Fruit fly (Drosophila melanogaster) whole organism, pupa: ENCODE results near the gene SsRbeta.

Source experiments
- CG10348 ChIP-seq: fragments of 200-800 bp; sonication (Bioruptor generic); IDR thresholded peaks from 2 replicates; pipeline ENCODE4 v1.3.6; 2022; ENCODE audit warnings: missing biosample characterization, missing genetic modification characterization
- CG12605 ChIP-seq: fragments of 200-800 bp; sonication (Bioruptor generic); IDR thresholded peaks from 2 replicates; pipeline ENCODE4 v1.3.6; 2022; ENCODE audit warnings: missing biosample characterization, missing genetic modification characterization
- CG13204 ChIP-seq: fragments of 200-800 bp; sonication (Bioruptor generic); optimal IDR thresholded peaks from 2 replicates; lab custom pipeline; 2018; ENCODE audit warnings: missing biosample characterization, mild to moderate bottlenecking, missing genetic modification characterization, moderate library complexity
- CG14655 ChIP-seq: fragments of 200-800 bp; sonication (Bioruptor generic); optimal IDR thresholded peaks from 3 replicates; lab custom pipeline; 2017; ENCODE audit warnings: mild to moderate bottlenecking, missing biosample characterization, missing genetic modification reagents, missing genetic modification characterization
- CG15710 ChIP-seq: fragments of 200-800 bp; sonication (Bioruptor generic); optimal IDR thresholded peaks from 2 replicates; lab custom pipeline; 2018; ENCODE audit warnings: missing biosample characterization, mild to moderate bottlenecking, missing genetic modification characterization, moderate library complexity
- CG17806 ChIP-seq: fragments of 200-800 bp; sonication (Bioruptor generic); optimal IDR thresholded peaks from 2 replicates; lab custom pipeline; 2018; ENCODE audit warnings: missing biosample characterization, mild to moderate bottlenecking, missing genetic modification characterization, moderate library complexity
- CG32121 ChIP-seq: fragments of 200-800 bp; sonication (Bioruptor generic); IDR thresholded peaks from 2 replicates; pipeline ENCODE4 v1.3.6; 2022; ENCODE audit warnings: missing biosample characterization, missing genetic modification characterization
- CG34367 ChIP-seq: fragments of 200-800 bp; sonication (Bioruptor generic); optimal IDR thresholded peaks from 2 replicates; lab custom pipeline; 2018; ENCODE audit warnings: missing biosample characterization, mild to moderate bottlenecking, missing genetic modification characterization
- CG4496 ChIP-seq: fragments of 200-800 bp; sonication (Bioruptor generic); IDR thresholded peaks from 3 replicates; pipeline ENCODE4 v1.3.6; 2022; ENCODE audit warnings: missing biosample characterization, missing genetic modification characterization
- CG8159 ChIP-seq: fragments of 200-800 bp; sonication (Bioruptor generic); optimal IDR thresholded peaks from 3 replicates; lab custom pipeline; 2018; ENCODE audit warnings: missing biosample characterization, mild to moderate bottlenecking, missing genetic modification characterization, moderate library complexity
- CG8301 ChIP-seq: fragments of 200-800 bp; sonication (Bioruptor generic); optimal IDR thresholded peaks from 2 replicates; lab custom pipeline; 2018; ENCODE audit warnings: missing biosample characterization, mild to moderate bottlenecking, missing genetic modification characterization
- CG9948 ChIP-seq: fragments of 200-800 bp; sonication (Bioruptor generic); optimal IDR thresholded peaks from 2 replicates; lab custom pipeline; 2018; ENCODE audit warnings: missing biosample characterization, mild to moderate bottlenecking, missing genetic modification characterization, moderate library complexity
- D1 ChIP-seq: fragments of 200-800 bp; sonication (Bioruptor generic); optimal IDR thresholded peaks from 2 replicates; lab custom pipeline; 2018; ENCODE audit warnings: missing biosample characterization, mild to moderate bottlenecking, missing genetic modification characterization, moderate library complexity
- EcR ChIP-seq: fragments of 200-800 bp; sonication (Bioruptor generic); optimal IDR thresholded peaks from 3 replicates; lab custom pipeline; 2019; ENCODE audit warnings: missing biosample characterization, missing genetic modification characterization, mild to moderate bottlenecking, moderate library complexity, missing genetic modification reagents
- Ets98B ChIP-seq: fragments of 200-800 bp; sonication (Bioruptor generic); IDR thresholded peaks from 2 replicates; pipeline ENCODE4 v1.3.6; 2022; ENCODE audit warnings: missing biosample characterization, missing genetic modification characterization
- Pif1A ChIP-seq: fragments of 200-800 bp; sonication (Bioruptor generic); optimal IDR thresholded peaks from 3 replicates; lab custom pipeline; 2016; ENCODE audit warnings: missing biosample characterization, missing genetic modification characterization
- Pif1B ChIP-seq: fragments of 200-800 bp; sonication (Bioruptor generic); optimal IDR thresholded peaks from 3 replicates; lab custom pipeline; 2016; ENCODE audit warnings: missing biosample characterization, missing genetic modification characterization
- Snoo ChIP-seq: fragments of 200-800 bp; sonication (Bioruptor generic); optimal IDR thresholded peaks from 3 replicates; lab custom pipeline; 2017; ENCODE audit warnings: missing biosample characterization, mild to moderate bottlenecking, missing genetic modification characterization, inconsistent platforms
- fd96Ca ChIP-seq: fragments of 200-800 bp; sonication (Bioruptor generic); IDR thresholded peaks from 3 replicates; pipeline ENCODE4 v1.3.6; 2022; ENCODE audit warnings: missing biosample characterization, missing genetic modification characterization
- gl ChIP-seq: fragments of 200-800 bp; sonication (Bioruptor generic); optimal IDR thresholded peaks from 2 replicates; lab custom pipeline; 2018; ENCODE audit warnings: missing biosample characterization, mild to moderate bottlenecking, missing genetic modification characterization
- rn ChIP-seq: fragments of 200-800 bp; sonication (Bioruptor generic); IDR thresholded peaks from 2 replicates; pipeline ENCODE4 v1.3.6; 2022; ENCODE audit warnings: missing biosample characterization, missing genetic modification characterization

The SsRbeta gene

dm6 chr3L:16168503-16169189 lies 39.2 kb downstream of the SsRbeta start:
- TF ChIP-seq D1 (tag; lab: Kevin White, UChicago) (peak; percentile 1), fd96Ca (GFP tag; lab: Robert Waterston, UW) (no peak), CG9948 (tag; lab: Kevin White, UChicago) (peak; percentile 57), CG34367 (no peak), Pif1A (GFP tag; lab: Kevin White, UChicago) (no peak), CG13204 (GFP tag; lab: Kevin White, UChicago) (peak; percentile 60), CG17806 (tag; lab: Kevin White, UChicago) (peak; percentile 45), CG15710 (tag; lab: Kevin White, UChicago) (peak; percentile 38), CG12605 (GFP tag; lab: Robert Waterston, UW) (no peak), CG14655 (GFP tag; lab: Kevin White, UChicago) (peak; percentile 52), rn (GFP tag; lab: Robert Waterston, UW) (no peak), CG32121 (GFP tag; lab: Robert Waterston, UW) (no peak), CG8159 (tag; lab: Kevin White, UChicago) (peak; percentile 64), Pif1B (GFP tag; lab: Kevin White, UChicago) (no peak), Snoo (no peak), Ets98B (GFP tag; lab: Robert Waterston, UW) (no peak), CG10348 (GFP tag; lab: Robert Waterston, UW) (no peak), CG8301 (tag; lab: Kevin White, UChicago) (peak; percentile 2), EcR (GFP tag; lab: Kevin White, UChicago) (peak; percentile 21), CG4496 (GFP tag; lab: Robert Waterston, UW) (0 out of 3 replicates have a peak, but pooled peaks have one; percentile 13), gl (no peak)

dm6 chr3L:16170006-16170405 lies 40.6 kb downstream of the SsRbeta start, which contains the start of gene CG33796:
CG33796 (minus strand) TSS chr3L:16170106.
- no peak for TF ChIP-seq CG34367
- no peak for TF ChIP-seq fd96Ca (GFP tag; lab: Robert Waterston, UW)
- no peak for TF ChIP-seq rn (GFP tag; lab: Robert Waterston, UW)
- no peak for TF ChIP-seq CG9948 (tag; lab: Kevin White, UChicago)
- no peak for TF ChIP-seq gl

- TF ChIP-seq CG9948 (tag; lab: Kevin White, UChicago) (no peak), CG12605 (GFP tag; lab: Robert Waterston, UW) (no peak), rn (GFP tag; lab: Robert Waterston, UW) (no peak), CG8159 (tag; lab: Kevin White, UChicago) (no peak), EcR (GFP tag; lab: Kevin White, UChicago) (no peak), CG34367 (no peak), CG13204 (GFP tag; lab: Kevin White, UChicago) (no peak), D1 (tag; lab: Kevin White, UChicago) (no peak), Snoo (no peak), CG15710 (tag; lab: Kevin White, UChicago) (no peak), Pif1B (GFP tag; lab: Kevin White, UChicago) (no peak), CG17806 (tag; lab: Kevin White, UChicago) (no peak)
These were observed 41.9 kb downstream of the SsRbeta start, which contains the start of gene CG33795 for dm6 chr3L:16171280-16171679. CG33795 (minus strand) TSS chr3L:16171380.

dm6 chr3L:16172381-16172780 lies 43.0 kb downstream of the SsRbeta start:
- TF ChIP-seq CG15710 (tag; lab: Kevin White, UChicago) (no peak), Pif1A (GFP tag; lab: Kevin White, UChicago) (no peak), D1 (tag; lab: Kevin White, UChicago) (no peak), CG13204 (GFP tag; lab: Kevin White, UChicago) (no peak), CG10348 (GFP tag; lab: Robert Waterston, UW) (no peak), CG34367 (no peak), CG32121 (GFP tag; lab: Robert Waterston, UW) (no peak), CG17806 (tag; lab: Kevin White, UChicago) (no peak), Ets98B (GFP tag; lab: Robert Waterston, UW) (no peak), CG8159 (tag; lab: Kevin White, UChicago) (no peak), rn (GFP tag; lab: Robert Waterston, UW) (no peak), CG9948 (tag; lab: Kevin White, UChicago) (no peak), CG12605 (GFP tag; lab: Robert Waterston, UW) (no peak), CG4496 (GFP tag; lab: Robert Waterston, UW) (no peak), gl (no peak)

- no peak for TF ChIP-seq EcR (GFP tag; lab: Kevin White, UChicago)
- peak; percentile 71 for TF ChIP-seq CG13204 (GFP tag; lab: Kevin White, UChicago)
- TF ChIP-seq CG8301 (tag; lab: Kevin White, UChicago), result peak; percentile 41
- no peak for TF ChIP-seq CG4496 (GFP tag; lab: Robert Waterston, UW)
- TF ChIP-seq rn (GFP tag; lab: Robert Waterston, UW), result 0 out of 2 replicates have a peak, but pooled peaks have one; percentile 16
- no peak for TF ChIP-seq gl
- peak; percentile 74 for TF ChIP-seq CG34367
- TF ChIP-seq CG14655 (GFP tag; lab: Kevin White, UChicago), result peak; percentile 74
- TF ChIP-seq D1 (tag; lab: Kevin White, UChicago), result peak; percentile 68
- peak; percentile 86 for TF ChIP-seq CG8159 (tag; lab: Kevin White, UChicago)
- TF ChIP-seq CG9948 (tag; lab: Kevin White, UChicago), result peak; percentile 79
- peak; percentile 30 for TF ChIP-seq Pif1A (GFP tag; lab: Kevin White, UChicago)
- peak; percentile 87 for TF ChIP-seq CG15710 (tag; lab: Kevin White, UChicago)
- TF ChIP-seq fd96Ca (GFP tag; lab: Robert Waterston, UW), result no peak
- TF ChIP-seq CG17806 (tag; lab: Kevin White, UChicago), result peak; percentile 77
- peak; percentile 59 for TF ChIP-seq Snoo
- no peak for TF ChIP-seq Ets98B (GFP tag; lab: Robert Waterston, UW)
- peak; percentile 53 for TF ChIP-seq Pif1B (GFP tag; lab: Kevin White, UChicago)
- no peak for TF ChIP-seq CG32121 (GFP tag; lab: Robert Waterston, UW)
These were observed 43.4 kb downstream of the SsRbeta start for dm6 chr3L:16172809-16173276.
